Worm (Caenorhabditis elegans) whole organism, midembryonic: ENCODE results near the gene cts-1.

Experiments used
- T22C8.4 ChIP-seq: fragments of 200-800 bp; sonication (Bioruptor generic); IDR thresholded peaks from 2 replicates; pipeline ENCODE4 v1.3.6; 2022; ENCODE audit warnings: missing genetic modification characterization, missing compliant biosample characterization
- cog-1 ChIP-seq: sonication (generic microtip); optimal IDR thresholded peaks from 2 replicates; lab custom pipeline; 2016; ENCODE audit warnings: missing genetic modification characterization, missing compliant biosample characterization
- flt-1 ChIP-seq: fragments of 200-800 bp; sonication (Bioruptor generic); IDR thresholded peaks from 2 replicates; pipeline ENCODE4 v1.3.6; 2022; ENCODE audit warnings: missing genetic modification characterization, missing compliant biosample characterization
- klf-2 ChIP-seq: fragments of 200-800 bp; sonication (Bioruptor generic); conservative IDR thresholded peaks from 2 replicates; pipeline ENCODE4 v1.3.6; 2022; ENCODE audit warnings: missing genetic modification reagents, missing genetic modification characterization, missing compliant biosample characterization
- med-1 ChIP-seq: sonication (generic microtip); optimal IDR thresholded peaks from 2 replicates; lab custom pipeline; 2017; ENCODE audit warnings: missing genetic modification characterization, mild to moderate bottlenecking, missing compliant biosample characterization, antibody characterized with exemption, missing genetic modification reagents; ENCODE audit not compliant: insufficient read depth
- ref-1 ChIP-seq: fragments of 200-800 bp; sonication (Bioruptor generic); conservative IDR thresholded peaks from 2 replicates; pipeline ENCODE4 v1.3.6; 2022; ENCODE audit warnings: missing genetic modification reagents, missing genetic modification characterization, missing compliant biosample characterization
- tab-1 ChIP-seq: fragments of 200-800 bp; sonication (Bioruptor generic); IDR thresholded peaks from 2 replicates; pipeline ENCODE4 v1.3.6; 2022; ENCODE audit warnings: missing genetic modification characterization, missing compliant biosample characterization
- ztf-29 ChIP-seq: fragments of 200-800 bp; sonication (Bioruptor generic); IDR thresholded peaks from 2 replicates; pipeline ENCODE4 v1.3.6; 2022; ENCODE audit warnings: missing genetic modification reagents, missing genetic modification characterization, missing compliant biosample characterization

DNA sequence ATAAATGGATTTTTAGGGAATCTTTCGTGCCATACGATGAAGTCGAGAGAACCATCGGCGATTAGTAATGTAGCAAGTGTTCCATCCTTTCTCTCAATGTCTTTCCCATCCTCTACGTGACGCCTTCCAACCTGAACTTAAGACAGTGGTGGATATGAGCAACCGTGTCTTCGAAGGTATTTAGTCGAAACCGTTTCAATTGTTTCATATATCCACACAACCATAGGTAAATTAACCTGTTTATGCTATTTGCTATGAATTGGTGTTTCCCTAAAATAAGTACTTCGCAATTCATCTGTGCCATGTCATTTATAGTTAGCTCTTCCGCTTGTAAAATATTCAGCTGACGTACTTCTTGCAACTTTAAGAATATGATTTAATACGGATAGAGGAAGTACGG is 20.5 kb downstream of the cts-1 start:
- TF ChIP-seq ref-1 (GFP tag; lab: Robert Waterston, UW) (no peak), T22C8.4 (no peak), flt-1 (GFP tag; lab: Robert Waterston, UW) (no peak), klf-2 (GFP tag; lab: Robert Waterston, UW) (no peak), tab-1 (no peak), ztf-29 (GFP tag; lab: Robert Waterston, UW) (no peak), med-1 (GFP tag; lab: Kevin White, UChicago) (no peak), cog-1 (tag; lab: Kevin White, UChicago) (no peak)
